Worm (Caenorhabditis elegans) whole organism, midembryonic: Measurements from ENCODE around the gene pan-1.

Experiments used
- flt-1 ChIP-seq: fragments of 200-800 bp; sonication (Bioruptor generic); IDR thresholded peaks from 2 replicates; pipeline ENCODE4 v1.3.6; 2022; ENCODE audit warnings: missing genetic modification characterization, missing compliant biosample characterization
- med-1 ChIP-seq: sonication (generic microtip); optimal IDR thresholded peaks from 2 replicates; lab custom pipeline; 2017; ENCODE audit warnings: missing genetic modification characterization, mild to moderate bottlenecking, missing compliant biosample characterization, antibody characterized with exemption, missing genetic modification reagents; ENCODE audit not compliant: insufficient read depth

DNA sequence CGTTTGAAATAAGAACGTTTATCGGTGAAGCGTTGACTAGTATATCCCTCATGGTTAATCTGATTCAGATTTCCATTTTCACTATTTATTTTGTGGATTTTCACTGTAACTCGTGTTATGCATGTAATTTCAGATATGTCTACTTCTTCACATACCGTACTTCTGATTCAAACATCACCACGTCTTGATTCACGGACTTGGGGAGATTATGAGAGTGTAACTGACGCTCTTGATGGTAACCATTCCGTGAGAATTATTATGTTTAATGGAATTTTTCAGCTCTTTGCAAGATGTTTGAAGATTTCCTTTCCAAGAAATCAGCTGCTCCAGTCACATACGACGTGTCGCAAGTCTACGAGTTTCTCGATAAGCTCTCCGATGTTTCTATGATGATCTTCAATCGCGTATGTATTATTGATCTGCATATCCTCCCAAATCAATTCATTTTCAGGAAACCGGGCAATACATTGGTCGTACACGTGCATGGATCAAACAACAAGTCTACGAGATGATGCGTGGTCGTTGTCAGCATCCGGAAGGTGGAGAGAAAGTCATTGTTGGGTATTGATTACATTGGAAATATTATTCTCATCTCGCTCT lies 30.7 kb downstream of the pan-1 start, which contains the start of gene erh-2:
- TF ChIP-seq med-1 (GFP tag; lab: Kevin White, UChicago): no peak
- no peak for TF ChIP-seq flt-1
